Fruit fly (Drosophila melanogaster): Measurements from ENCODE around the gene unc.

unc gene

DNA sequence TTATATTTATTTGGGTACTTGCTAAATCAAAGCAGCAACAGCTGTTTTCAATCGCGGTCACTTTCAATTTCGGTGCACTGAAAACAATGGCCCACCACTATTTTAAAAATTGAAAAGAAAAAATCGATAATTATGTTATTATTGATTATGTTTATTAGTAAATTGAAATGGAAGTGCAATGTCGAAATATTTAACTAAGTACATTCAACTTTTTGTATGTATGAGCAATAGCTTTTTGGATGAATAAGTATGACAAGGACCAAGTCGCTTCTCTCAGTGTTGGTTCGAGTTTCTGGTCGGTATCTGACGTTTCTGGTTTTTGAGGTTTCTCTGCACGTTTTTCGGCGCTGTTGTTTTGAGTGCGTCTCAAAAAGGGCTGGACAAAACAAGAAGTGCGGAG is 7.5 kb upstream of the unc start (continued):
- no peak for TF ChIP-seq CG11456 (GFP tag; IDR thresholded peaks at IDR 0.05)
- TF ChIP-seq CG6254 (GFP tag; optimal IDR thresholded peaks at IDR 0.05): peak; percentile 35
- TF ChIP-seq Ptx1 (GFP tag; IDR thresholded peaks at IDR 0.05): peak; percentile 73
- TF ChIP-seq Hmr (GFP tag; optimal IDR thresholded peaks at IDR 0.05): peak; percentile 65
- no peak for TF ChIP-seq abd-A (tag; optimal IDR thresholded peaks at IDR 0.05)
- peak; percentile 65 for TF ChIP-seq CG14441 (GFP tag; IDR thresholded peaks at IDR 0.05)
- TF ChIP-seq crol (GFP tag; IDR thresholded peaks at IDR 0.05): no peak
- no peak for TF ChIP-seq shn (GFP tag; optimal IDR thresholded peaks at IDR 0.05)
- TF ChIP-seq gsb (GFP tag; IDR thresholded peaks at IDR 0.05): 0 out of 2 replicates have a peak, but pooled peaks have one; percentile 34
- no peak for TF ChIP-seq Hey (tag; optimal IDR thresholded peaks at IDR 0.05)
- TF ChIP-seq gsb-n (tag; optimal IDR thresholded peaks at IDR 0.05): peak; percentile 51
- TF ChIP-seq Sox100B (GFP tag; optimal IDR thresholded peaks at IDR 0.05): peak; percentile 69
- peak; percentile 66 for TF ChIP-seq CG32532 (GFP tag; IDR thresholded peaks at IDR 0.05)
- TF ChIP-seq Optix (GFP tag; IDR thresholded peaks at IDR 0.05): no peak
- TF ChIP-seq salm (tag; optimal IDR thresholded peaks at IDR 0.05): no peak
- peak; percentile 36; the same call in 1 of the 3 replicates for TF ChIP-seq B-H1 (GFP tag; IDR thresholded peaks at IDR 0.05)
- TF ChIP-seq dpn (GFP tag; optimal IDR thresholded peaks at IDR 0.05): peak; percentile 38 to 76
- TF ChIP-seq mam (GFP tag; optimal IDR thresholded peaks at IDR 0.05): peak; percentile 40
- peak; percentile 81 for TF ChIP-seq ci (GFP tag; IDR thresholded peaks at IDR 0.05)
- TF ChIP-seq CG12104 (GFP tag; optimal IDR thresholded peaks at IDR 0.05): peak; percentile 34
- peak; percentile 18 for TF ChIP-seq CG10274 (GFP tag; optimal IDR thresholded peaks at IDR 0.05)
- TF ChIP-seq Gug (GFP tag; IDR thresholded peaks at IDR 0.05): peak; percentile 38; the same call in 2 of the 4 replicates
- peak; percentile 50 for TF ChIP-seq chn (GFP tag; optimal IDR thresholded peaks at IDR 0.05)
- TF ChIP-seq oc (tag; optimal IDR thresholded peaks at IDR 0.05): peak; percentile 58
- TF ChIP-seq ewg (GFP tag; optimal IDR thresholded peaks at IDR 0.05): peak; percentile 42
- peak; percentile 39; the same call in 1 of the 2 replicates for TF ChIP-seq klu (GFP tag; IDR thresholded peaks at IDR 0.05)
- TF ChIP-seq CG10462 (GFP tag; optimal IDR thresholded peaks at IDR 0.05): peak; percentile 58
- no peak for TF ChIP-seq pita (GFP tag; optimal IDR thresholded peaks at IDR 0.05)
- TF ChIP-seq E2f1 (GFP tag; IDR thresholded peaks at IDR 0.05): peak; percentile 69
- peak; percentile 63 for TF ChIP-seq CG10654 (GFP tag; optimal IDR thresholded peaks at IDR 0.05)
- no peak for TF ChIP-seq CTCF (GFP tag; optimal IDR thresholded peaks at IDR 0.05)
- peak; percentile 69 for TF ChIP-seq dmrt11E (tag; optimal IDR thresholded peaks at IDR 0.05)
- TF ChIP-seq CG18262 (tag; optimal IDR thresholded peaks at IDR 0.05): peak; percentile 79
- peak; percentile 89 for TF ChIP-seq gem (tag; optimal IDR thresholded peaks at IDR 0.05)
- TF ChIP-seq Med (GFP tag): peak; percentile 92
- TF ChIP-seq CG5953 (GFP tag; IDR thresholded peaks at IDR 0.05): peak; percentile 45; the same call in 1 of the 2 replicates
- TF ChIP-seq nom (GFP tag; optimal IDR thresholded peaks at IDR 0.05): no peak
- TF ChIP-seq eyg (GFP tag; optimal IDR thresholded peaks at IDR 0.05): no peak
- no peak for TF ChIP-seq CG30020 (tag; optimal IDR thresholded peaks at IDR 0.05)

DNA sequence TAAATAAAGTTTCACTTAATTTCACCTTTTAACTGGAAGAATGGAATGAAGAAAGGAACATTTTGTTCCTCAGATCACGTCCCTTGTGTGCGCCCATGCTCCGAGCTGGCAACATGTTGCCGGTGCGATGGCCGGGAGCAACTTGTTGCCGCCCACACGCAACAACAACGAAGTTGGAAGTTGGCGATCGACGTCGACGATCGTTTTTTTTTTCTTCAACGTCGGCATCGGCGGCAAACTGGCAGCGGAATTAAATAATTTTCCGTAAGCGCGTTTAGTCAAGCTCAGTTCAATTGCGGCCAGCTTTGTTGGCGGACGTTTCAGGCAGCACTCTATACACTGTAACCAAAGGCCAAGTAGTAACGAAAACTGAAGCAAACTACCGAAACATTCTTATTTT is 6.8 kb upstream of the unc start, which contains the start of gene ldd:
Gene ldd, plus strand, starts transcription at position 136 of the 400 bp plus-strand sequence.
- TF ChIP-seq az2 (GFP tag; optimal IDR thresholded peaks at IDR 0.05) (no peak), zfh2 (GFP tag; optimal IDR thresholded peaks at IDR 0.05) (no peak), cas (GFP tag; IDR thresholded peaks at IDR 0.05) (no peak), grau (tag; optimal IDR thresholded peaks at IDR 0.05) (no peak), CG13123 (GFP tag; optimal IDR thresholded peaks at IDR 0.05) (no peak), CG4707 (GFP tag; optimal IDR thresholded peaks at IDR 0.05) (no peak), CG10209 (GFP tag; optimal IDR thresholded peaks at IDR 0.05) (no peak), Ssrp (tag; optimal IDR thresholded peaks at IDR 0.05) (no peak), CG5180 (GFP tag; optimal IDR thresholded peaks at IDR 0.05) (peak; percentile 81), CG10543 (GFP tag; optimal IDR thresholded peaks at IDR 0.05) (no peak), Med (GFP tag) (peak; percentile 18), CG11504 (tag; optimal IDR thresholded peaks at IDR 0.05) (peak; percentile 98), CG13287 (GFP tag; IDR thresholded peaks at IDR 0.05; ENCODE audit: partially characterized antibody) (no peak; the same call in 1 of the 2 replicates), CG18262 (tag; optimal IDR thresholded peaks at IDR 0.05) (no peak), CG3407 (GFP tag; optimal IDR thresholded peaks at IDR 0.05) (no peak), Spps (tag; optimal IDR thresholded peaks at IDR 0.05) (no peak), tna (GFP tag; IDR thresholded peaks at IDR 0.05; ENCODE audit: partially characterized antibody) (no peak)

All from whole organism, embryonic.